Fruit fly (Drosophila melanogaster) whole organism, embryonic: ENCODE data around the gene Klp61F.

Experiments used
- Antp ChIP-seq: fragments of 200-800 bp; sonication (Bioruptor generic); optimal IDR thresholded peaks from 3 replicates; lab custom pipeline; 2016; ENCODE audit warnings: missing biosample characterization, missing genetic modification characterization
- Bgb ChIP-seq: fragments of 200-800 bp; sonication (Bioruptor generic); IDR thresholded peaks from 2 replicates; pipeline ENCODE4 v1.3.6; 2022; ENCODE audit warnings: missing biosample characterization, missing genetic modification characterization; ENCODE audit not compliant: partially characterized antibody
- CG10267 ChIP-seq: fragments of 200-800 bp; sonication (Bioruptor generic); optimal IDR thresholded peaks from 2 replicates; lab custom pipeline; 2018; ENCODE audit warnings: missing biosample characterization, mild to moderate bottlenecking, missing genetic modification characterization, moderate library complexity
- CG10462 ChIP-seq: fragments of 200-800 bp; sonication (Bioruptor generic); optimal IDR thresholded peaks from 2 replicates; lab custom pipeline; 2016; ENCODE audit warnings: missing biosample characterization, missing genetic modification characterization
- CG11398 ChIP-seq: fragments of 200-800 bp; sonication (Bioruptor generic); optimal IDR thresholded peaks from 2 replicates; lab custom pipeline; 2016; ENCODE audit warnings: missing biosample characterization, missing genetic modification characterization
- CG11696 ChIP-seq: fragments of 200-800 bp; sonication (Bioruptor generic); IDR thresholded peaks from 2 replicates; pipeline ENCODE4 v1.3.6; 2022; ENCODE audit warnings: missing biosample characterization, missing genetic modification characterization
- CG12155 ChIP-seq: fragments of 200-800 bp; sonication (Bioruptor generic); optimal IDR thresholded peaks from 3 replicates; lab custom pipeline; 2016; ENCODE audit warnings: missing biosample characterization, missing genetic modification characterization
- CG12659 ChIP-seq: fragments of 200-800 bp; sonication (Bioruptor generic); optimal IDR thresholded peaks from 3 replicates; lab custom pipeline; 2017; ENCODE audit warnings: mild to moderate bottlenecking, missing biosample characterization, missing genetic modification reagents, missing genetic modification characterization
- CG12769 ChIP-seq: fragments of 200-800 bp; sonication (Bioruptor generic); optimal IDR thresholded peaks from 2 replicates; lab custom pipeline; 2019; ENCODE audit warnings: missing biosample characterization, mild to moderate bottlenecking, missing genetic modification characterization, moderate library complexity
- CG13894 ChIP-seq: fragments of 200-800 bp; sonication (Bioruptor generic); optimal IDR thresholded peaks from 3 replicates; lab custom pipeline; 2018; ENCODE audit warnings: missing biosample characterization, mild to moderate bottlenecking, missing genetic modification characterization, moderate library complexity
- CG17829 ChIP-seq: fragments of 200-800 bp; optimal IDR thresholded peaks from 2 replicates; lab custom pipeline; 2019; ENCODE audit warnings: missing biosample characterization, mild to moderate bottlenecking, missing genetic modification characterization, moderate library complexity
- CG2678 ChIP-seq: fragments of 200-800 bp; sonication (Bioruptor generic); optimal IDR thresholded peaks from 3 replicates; lab custom pipeline; 2019; ENCODE audit warnings: missing biosample characterization, mild to moderate bottlenecking, missing genetic modification characterization, moderate library complexity
- CG2712 ChIP-seq: fragments of 200-800 bp; optimal IDR thresholded peaks from 3 replicates; lab custom pipeline; 2019; ENCODE audit warnings: missing biosample characterization, mild to moderate bottlenecking, missing genetic modification characterization, moderate library complexity
- CG2875 ChIP-seq: fragments of 200-800 bp; sonication (Bioruptor generic); optimal IDR thresholded peaks from 2 replicates; lab custom pipeline; 2017; ENCODE audit warnings: missing biosample characterization, mild to moderate bottlenecking, missing genetic modification characterization, missing genetic modification reagents
- CG33557 ChIP-seq: fragments of 200-800 bp; sonication (Bioruptor generic); optimal IDR thresholded peaks from 2 replicates; lab custom pipeline; 2019; ENCODE audit warnings: missing biosample characterization, mild to moderate bottlenecking, missing genetic modification characterization, moderate library complexity
- CG34376 ChIP-seq: fragments of 200-800 bp; sonication (Bioruptor generic); optimal IDR thresholded peaks from 2 replicates; lab custom pipeline; 2018; ENCODE audit warnings: missing biosample characterization, mild to moderate bottlenecking, missing genetic modification characterization
- CG34422 ChIP-seq: fragments of 200-800 bp; sonication (Bioruptor generic); IDR thresholded peaks from 3 replicates; pipeline ENCODE4 v1.3.6; 2022; ENCODE audit warnings: missing biosample characterization, missing genetic modification characterization
- CG5245 ChIP-seq: fragments of 200-800 bp; sonication (Bioruptor generic); optimal IDR thresholded peaks from 3 replicates; lab custom pipeline; 2016; ENCODE audit warnings: missing biosample characterization, missing genetic modification characterization
- CG5953 ChIP-seq: fragments of 200-800 bp; sonication (Bioruptor generic); IDR thresholded peaks from 2 replicates; pipeline ENCODE4 v1.3.6; 2022; ENCODE audit warnings: missing biosample characterization, missing genetic modification characterization
- CG6689 ChIP-seq: fragments of 200-800 bp; sonication (Bioruptor generic); IDR thresholded peaks from 2 replicates; pipeline ENCODE4 v1.3.6; 2022; ENCODE audit warnings: missing biosample characterization, missing genetic modification characterization
- CG6791 ChIP-seq: fragments of 200-800 bp; sonication (Bioruptor generic); IDR thresholded peaks from 3 replicates; pipeline ENCODE4 v1.3.6; 2022; ENCODE audit warnings: missing biosample characterization, missing genetic modification characterization; ENCODE audit not compliant: partially characterized antibody
- CG7357 ChIP-seq: fragments of 200-800 bp; sonication (Bioruptor generic); IDR thresholded peaks from 3 replicates; pipeline ENCODE4 v1.3.6; 2022; ENCODE audit warnings: missing biosample characterization, missing genetic modification characterization
- CG8290 ChIP-seq, 3 experiments: fragments of 200-800 bp; sonication (Bioruptor generic); optimal IDR thresholded peaks; 2 replicates each; lab custom pipeline; 2016 to 2019; ENCODE audit warnings: missing biosample characterization in 3 of 3, missing genetic modification characterization in 3 of 3, mild to moderate bottlenecking in 2 of 3, moderate library complexity in 1 of 3
- CG8359 ChIP-seq: fragments of 200-800 bp; sonication (Bioruptor generic); optimal IDR thresholded peaks from 2 replicates; lab custom pipeline; 2017; ENCODE audit warnings: missing biosample characterization, mild to moderate bottlenecking, missing genetic modification characterization, borderline replicate concordance
- HmgD ChIP-seq: fragments of 200-800 bp; sonication (Bioruptor generic); optimal IDR thresholded peaks from 3 replicates; lab custom pipeline; 2016; ENCODE audit warnings: missing biosample characterization, missing genetic modification characterization
- Hr3 ChIP-seq: fragments of 200-800 bp; sonication (Bioruptor generic); optimal IDR thresholded peaks from 3 replicates; lab custom pipeline; 2016; ENCODE audit warnings: missing biosample characterization, missing genetic modification characterization
- MBD-R2 ChIP-seq: fragments of 200-800 bp; sonication (Bioruptor generic); IDR thresholded peaks from 2 replicates; pipeline ENCODE4 v1.3.6; 2022; ENCODE audit warnings: missing biosample characterization, missing genetic modification characterization
- Med ChIP-seq: fragments of 200-800 bp; sonication (Bioruptor generic); peaks from one replicate; lab custom pipeline; 2016; ENCODE audit warnings: missing biosample characterization, missing genetic modification characterization, mild to moderate bottlenecking, inconsistent platforms, moderate library complexity
- Meics ChIP-seq: fragments of 200-800 bp; sonication (Bioruptor generic); optimal IDR thresholded peaks from 2 replicates; lab custom pipeline; 2017; ENCODE audit warnings: missing biosample characterization, mild to moderate bottlenecking, missing genetic modification characterization
- NC2α ChIP-seq: fragments of 200-800 bp; sonication (Bioruptor generic); optimal IDR thresholded peaks from 2 replicates; lab custom pipeline; 2016; ENCODE audit warnings: missing biosample characterization, missing genetic modification characterization
- PHDP ChIP-seq: fragments of 200-800 bp; sonication (Bioruptor generic); optimal IDR thresholded peaks from 3 replicates; lab custom pipeline; 2018; ENCODE audit warnings: missing biosample characterization, mild to moderate bottlenecking, missing genetic modification characterization, moderate library complexity
- Ssrp ChIP-seq: fragments of 200-800 bp; sonication (Bioruptor generic); optimal IDR thresholded peaks from 2 replicates; lab custom pipeline; 2018; ENCODE audit warnings: missing biosample characterization, mild to moderate bottlenecking, missing genetic modification characterization, moderate library complexity
- Usf ChIP-seq: fragments of 200-800 bp; sonication (Bioruptor generic); optimal IDR thresholded peaks from 2 replicates; lab custom pipeline; 2017; ENCODE audit warnings: missing genotype, missing biosample characterization, missing genetic modification characterization
- ab ChIP-seq: fragments of 200-800 bp; sonication (Bioruptor generic); optimal IDR thresholded peaks from 2 replicates; lab custom pipeline; 2016; ENCODE audit warnings: missing biosample characterization, missing genetic modification characterization
- ac ChIP-seq: fragments of 200-800 bp; sonication (Bioruptor generic); optimal IDR thresholded peaks from 3 replicates; lab custom pipeline; 2017; ENCODE audit warnings: missing biosample characterization, mild to moderate bottlenecking, missing genetic modification characterization
- amos ChIP-seq: fragments of 200-800 bp; sonication (Bioruptor generic); IDR thresholded peaks from 2 replicates; pipeline ENCODE4 v1.3.6; 2022; ENCODE audit warnings: missing biosample characterization, missing genetic modification characterization; ENCODE audit not compliant: partially characterized antibody
- aop ChIP-seq: fragments of 200-800 bp; sonication (Bioruptor generic); IDR thresholded peaks from 2 replicates; pipeline ENCODE4 v1.3.6; 2022; ENCODE audit warnings: missing biosample characterization, missing genetic modification characterization
- ato ChIP-seq: fragments of 200-800 bp; sonication (Bioruptor generic); IDR thresholded peaks from 2 replicates; pipeline ENCODE4 v1.3.6; 2022; ENCODE audit warnings: missing biosample characterization, missing genetic modification characterization; ENCODE audit not compliant: partially characterized antibody
- corto ChIP-seq: fragments of 200-800 bp; sonication (Bioruptor generic); optimal IDR thresholded peaks from 2 replicates; lab custom pipeline; 2016; ENCODE audit warnings: missing biosample characterization, mild to moderate bottlenecking, missing genetic modification characterization, moderate library complexity
- ems ChIP-seq: fragments of 200-800 bp; sonication (Bioruptor generic); optimal IDR thresholded peaks from 3 replicates; lab custom pipeline; 2016; ENCODE audit warnings: missing biosample characterization, missing genetic modification characterization
- fd3F ChIP-seq: fragments of 200-800 bp; sonication (Bioruptor generic); optimal IDR thresholded peaks from 2 replicates; lab custom pipeline; 2018; ENCODE audit warnings: missing biosample characterization, mild to moderate bottlenecking, missing genetic modification characterization, moderate library complexity
- tap ChIP-seq: fragments of 200-800 bp; optimal IDR thresholded peaks from 3 replicates; lab custom pipeline; 2019; ENCODE audit warnings: missing biosample characterization, mild to moderate bottlenecking, missing genetic modification characterization, moderate library complexity
- twi ChIP-seq: fragments of 200-800 bp; optimal IDR thresholded peaks from 2 replicates; lab custom pipeline; 2019; ENCODE audit warnings: missing biosample characterization, mild to moderate bottlenecking, missing genetic modification characterization, moderate library complexity
- unc-4 ChIP-seq: fragments of 200-800 bp; sonication (Bioruptor generic); IDR thresholded peaks from 2 replicates; pipeline ENCODE4 v1.3.6; 2022; ENCODE audit warnings: missing biosample characterization, missing genetic modification characterization; ENCODE audit not compliant: partially characterized antibody
- vvl ChIP-seq: fragments of 200-800 bp; sonication (Bioruptor generic); IDR thresholded peaks from 2 replicates; pipeline ENCODE4 v1.3.6; 2022; ENCODE audit warnings: missing biosample characterization, missing genetic modification characterization
- wdn ChIP-seq: fragments of 200-800 bp; sonication (Bioruptor generic); IDR thresholded peaks from 2 replicates; pipeline ENCODE4 v1.3.6; 2022; ENCODE audit warnings: missing biosample characterization, missing genetic modification characterization

Klp61F gene

dm6 chr3L:1208206-1208605, 37.5 kb downstream of the Klp61F start (continued):
- peak; percentile 64 for TF ChIP-seq CG12769 (tag; lab: Kevin White, UChicago)
- TF ChIP-seq CG34422 = 0 out of 3 replicates have a peak, but pooled peaks have one; percentile 45
- TF ChIP-seq CG8290 (GFP tag; optimal IDR thresholded peaks at IDR 0.05; lab: Kevin White, UChicago) = no peak
- peak in 1 of 2 experiments; percentile 7 for TF ChIP-seq CG8290 (tag; optimal IDR thresholded peaks at IDR 0.05; lab: Kevin White, UChicago)
- TF ChIP-seq, all 482 proteins: peak for 24

dm6 chr3L:1206682-1207421, 38.9 kb downstream of the Klp61F start, which contains the start of gene LysB:
TSS of gene LysB (plus strand) at chr3L:1207371.
- no peak for TF ChIP-seq CG11696 (GFP tag; lab: Robert Waterston, UW)
- no peak for TF ChIP-seq corto
- no peak for TF ChIP-seq CG12659
- TF ChIP-seq CG13894 (tag; lab: Kevin White, UChicago) = no peak
- no peak for TF ChIP-seq CG17829
- no peak for TF ChIP-seq CG10462 (GFP tag; lab: Kevin White, UChicago)
- TF ChIP-seq CG33557 (GFP tag; lab: Kevin White, UChicago) = no peak
- TF ChIP-seq CG34376 (GFP tag; lab: Kevin White, UChicago) = no peak
- no peak for TF ChIP-seq Usf
- 0 out of 2 replicates have a peak, but pooled peaks have one; percentile 26 for TF ChIP-seq ato
- TF ChIP-seq CG6791 (GFP tag; lab: Robert Waterston, UW) = 0 out of 3 replicates have a peak, but pooled peaks have one; percentile 18
- no peak for TF ChIP-seq NC2α
- no peak for TF ChIP-seq CG10267 (tag; lab: Kevin White, UChicago)
- no peak for TF ChIP-seq CG8290 (GFP tag; optimal IDR thresholded peaks at IDR 0.05; lab: Kevin White, UChicago)
- TF ChIP-seq CG8290 (tag; optimal IDR thresholded peaks at IDR 0.05; lab: Kevin White, UChicago) = peak in 1 of 2 experiments; percentile 32
- no peak; the same call in 1 of the 2 replicates for TF ChIP-seq amos (GFP tag; lab: Robert Waterston, UW)
- no peak for TF ChIP-seq CG6689 (GFP tag; lab: Robert Waterston, UW)
- TF ChIP-seq CG11398 = no peak
- no peak for TF ChIP-seq CG2875 (GFP tag; lab: Kevin White, UChicago)
- TF ChIP-seq wdn = 0 out of 2 replicates have a peak, but pooled peaks have one; percentile 39
- no peak for TF ChIP-seq tap (tag; lab: Kevin White, UChicago)
- TF ChIP-seq CG12155 (GFP tag; lab: Kevin White, UChicago) = no peak
- no peak for TF ChIP-seq CG8359 (GFP tag; lab: Kevin White, UChicago)
- TF ChIP-seq Bgb (GFP tag; lab: Robert Waterston, UW) = peak; percentile 45; the same call in 1 of the 2 replicates
- TF ChIP-seq Med = peak; percentile 82
- no peak for TF ChIP-seq PHDP
- peak; percentile 9 for TF ChIP-seq CG2712 (tag; lab: Kevin White, UChicago)
- TF ChIP-seq Hr3 = no peak
- TF ChIP-seq CG5953 (GFP tag; lab: Robert Waterston, UW) = no peak
- TF ChIP-seq CG5245 (GFP tag; lab: Kevin White, UChicago) = no peak
- no peak for TF ChIP-seq twi (tag; lab: Kevin White, UChicago)
- no peak for TF ChIP-seq fd3F (GFP tag; lab: Kevin White, UChicago)
- TF ChIP-seq CG7357 (GFP tag; lab: Robert Waterston, UW) = no peak
- TF ChIP-seq aop = no peak
- no peak for TF ChIP-seq ab (GFP tag; lab: Kevin White, UChicago)
- TF ChIP-seq Ssrp (tag; lab: Kevin White, UChicago) = no peak
- peak; percentile 6 for TF ChIP-seq Antp
- no peak for TF ChIP-seq CG2678 (tag; lab: Kevin White, UChicago)
- 0 out of 2 replicates have a peak, but pooled peaks have one; percentile 30 for TF ChIP-seq vvl
- TF ChIP-seq MBD-R2 (GFP tag; lab: Robert Waterston, UW) = peak; percentile 27; the same call in 1 of the 2 replicates
- no peak for TF ChIP-seq Meics (GFP tag; lab: Kevin White, UChicago)
- TF ChIP-seq HmgD (GFP tag; lab: Kevin White, UChicago) = peak; percentile 79
- TF ChIP-seq unc-4 (GFP tag; lab: Robert Waterston, UW) = no peak
- no peak for TF ChIP-seq ac (GFP tag; lab: Kevin White, UChicago)
- no peak for TF ChIP-seq ems (GFP tag; lab: Kevin White, UChicago)
